Fruit fly (Drosophila melanogaster): ENCODE results near the gene CG31279.

dm6 chr3R:16430381-16430780 is at the start of gene CG31279:
- TF ChIP-seq CG8159 (tag; optimal IDR thresholded peaks at IDR 0.05), result no peak
- TF ChIP-seq CG14655 (GFP tag; optimal IDR thresholded peaks at IDR 0.05), result no peak
- TF ChIP-seq CG12605 (GFP tag; IDR thresholded peaks at IDR 0.05), result no peak
